Worm (Caenorhabditis elegans): ENCODE data around the gene mans-3.
A peak's percentile ranks its signal among the peaks of the same experiment; 100 is the strongest.

The mans-3 gene

DNA sequence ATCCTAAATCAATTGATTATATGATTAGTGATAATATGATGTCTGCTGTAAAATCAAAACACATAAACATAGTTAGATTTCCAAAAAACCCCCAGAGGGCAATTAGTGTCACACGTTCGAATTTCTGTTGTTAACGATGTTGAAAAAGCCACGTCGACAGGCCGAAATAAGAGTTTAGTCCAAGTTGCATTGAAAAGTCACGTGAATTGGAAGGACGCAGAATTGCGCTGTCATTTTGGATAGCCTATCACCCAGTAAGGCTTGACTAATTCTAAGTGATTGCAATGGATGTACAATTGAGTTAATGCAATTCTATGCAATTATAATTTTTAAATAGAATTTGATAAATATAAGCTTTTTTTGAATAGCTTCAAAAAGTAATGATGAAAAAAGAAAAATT lies 29.6 kb upstream of the mans-3 start:
- TF ChIP-seq dmd-9 (GFP tag; IDR thresholded peaks at IDR 0.05) (no peak), aha-1 (tag) (peak; percentile 60), zfp-2 (tag; optimal IDR thresholded peaks at IDR 0.05) (no peak), hlh-11 (tag; optimal IDR thresholded peaks at IDR 0.05) (peak; percentile 9), nhr-28 (tag; optimal IDR thresholded peaks at IDR 0.05) (peak; percentile 5)

DNA sequence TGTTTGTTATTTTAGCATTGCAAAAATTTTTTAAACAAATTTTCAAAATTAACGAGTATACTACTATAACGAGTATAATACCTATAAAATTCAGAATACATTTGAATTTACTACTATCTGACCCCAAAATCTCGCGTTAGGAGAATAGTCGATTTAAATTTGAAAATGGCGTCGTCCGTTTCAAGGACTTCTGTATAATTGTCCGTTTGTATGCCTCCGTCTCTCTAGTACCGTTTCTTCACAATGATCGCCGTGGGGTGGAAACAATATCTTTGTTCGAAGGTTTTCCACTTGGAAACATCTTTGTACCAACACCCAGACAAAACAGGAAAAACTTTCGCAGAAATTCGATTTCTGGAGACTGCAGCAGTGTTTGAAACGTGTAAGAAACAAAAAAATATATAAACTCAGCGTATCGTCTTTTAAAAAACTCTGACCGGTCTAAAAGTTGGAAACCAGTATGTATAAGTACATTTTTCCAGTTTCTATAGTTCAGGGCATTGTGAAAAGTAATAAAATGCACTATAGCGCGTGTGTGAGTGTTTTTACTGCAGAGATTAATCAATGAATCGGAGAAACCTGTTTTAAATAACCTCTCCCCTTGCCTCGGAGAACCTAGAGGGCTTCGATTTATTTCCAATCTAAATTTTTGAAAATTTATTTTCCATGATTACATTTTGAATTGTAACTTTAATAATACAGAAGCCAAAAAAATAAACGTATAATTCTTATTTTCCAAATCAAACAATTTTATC lies 27.3 kb upstream of the mans-3 start:
- TF ChIP-seq F37D6.2 (tag; optimal IDR thresholded peaks at IDR 0.05) = no peak
- no peak for TF ChIP-seq ZK337.2 (GFP tag; IDR thresholded peaks at IDR 0.05)
- peak; percentile 69 for TF ChIP-seq aha-1 (tag)

DNA sequence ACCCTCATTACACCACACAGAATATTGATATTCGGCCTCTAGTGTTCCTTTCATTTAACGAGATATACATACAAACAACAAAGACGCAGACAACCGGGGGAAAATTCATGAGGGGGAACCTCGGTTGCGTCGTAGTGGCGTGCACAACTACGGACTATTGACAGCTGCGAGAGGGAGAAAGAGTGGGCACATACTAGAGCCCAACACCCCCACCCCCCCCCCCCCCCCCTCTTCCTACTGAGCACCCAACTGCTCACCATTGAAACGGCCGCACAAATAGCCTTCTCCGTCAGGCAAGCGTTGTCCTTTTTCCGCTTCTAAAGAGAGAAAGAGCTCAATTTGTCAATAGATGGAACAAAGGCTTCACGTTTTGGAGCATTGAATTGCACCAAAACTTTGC lies 25.0 kb upstream of the mans-3 start:
- TF ChIP-seq hlh-11 (tag; optimal IDR thresholded peaks at IDR 0.05) = peak; percentile 50
- no peak for TF ChIP-seq nhr-111 (GFP tag; optimal IDR thresholded peaks at IDR 0.05)
- TF ChIP-seq tra-1 (GFP tag; IDR thresholded peaks at IDR 0.05) = 0 out of 2 replicates have a peak, but pooled peaks have one; percentile 24
- TF ChIP-seq pqm-1 (tag; optimal IDR thresholded peaks at IDR 0.05) = no peak
- TF ChIP-seq pha-4 (GFP tag; IDR thresholded peaks at IDR 0.05) = peak; percentile 43; the same call in 1 of the 2 replicates
- TF ChIP-seq pha-4 (tag; optimal IDR thresholded peaks at IDR 0.05) = no peak
- peak; percentile 42; the same call in 1 of the 2 replicates for TF ChIP-seq ctbp-1 (GFP tag; IDR thresholded peaks at IDR 0.05)
- TF ChIP-seq mep-1 (tag; optimal IDR thresholded peaks at IDR 0.05) = peak; percentile 37
- TF ChIP-seq hmg-1.1 (GFP tag; IDR thresholded peaks at IDR 0.05) = peak; percentile 80
- TF ChIP-seq set-16 (GFP tag; IDR thresholded peaks at IDR 0.05) = peak; percentile 85; the same call in 1 of the 2 replicates
- TF ChIP-seq nhr-77 (tag; optimal IDR thresholded peaks at IDR 0.05) = no peak
- TF ChIP-seq daf-16 (GFP tag; optimal IDR thresholded peaks at IDR 0.05) = no peak
- no peak for TF ChIP-seq daf-16 (tag; optimal IDR thresholded peaks at IDR 0.05)
- TF ChIP-seq mdt-29 (GFP tag; IDR thresholded peaks at IDR 0.05) = no peak
- no peak for TF ChIP-seq dmd-9 (GFP tag; IDR thresholded peaks at IDR 0.05)
- peak in 1 of 2 experiments; percentile 42 for TF ChIP-seq unc-62 (GFP tag; optimal IDR thresholded peaks at IDR 0.05 in 1 of 2)
- no peak for TF ChIP-seq unc-62 (tag; optimal IDR thresholded peaks at IDR 0.05)
- TF ChIP-seq dve-1 (tag; optimal IDR thresholded peaks at IDR 0.05; ENCODE audit: insufficient read depth) = no peak
- TF ChIP-seq nhr-11 (tag; optimal IDR thresholded peaks at IDR 0.05) = no peak
- TF ChIP-seq hif-1 (tag; optimal IDR thresholded peaks at IDR 0.05) = peak in 1 of 2 experiments; percentile 17
- no peak for TF ChIP-seq jun-1 (tag; optimal IDR thresholded peaks at IDR 0.05)
- TF ChIP-seq hlh-30 (tag; optimal IDR thresholded peaks at IDR 0.05; ENCODE audit: insufficient read depth) = peak; percentile 11
- no peak for TF ChIP-seq lin-38 (GFP tag; IDR thresholded peaks at IDR 0.05)
- TF ChIP-seq Y48G9A.11 (GFP tag; IDR thresholded peaks at IDR 0.05) = no peak
- TF ChIP-seq zfp-2 (tag; optimal IDR thresholded peaks at IDR 0.05) = no peak

DNA sequence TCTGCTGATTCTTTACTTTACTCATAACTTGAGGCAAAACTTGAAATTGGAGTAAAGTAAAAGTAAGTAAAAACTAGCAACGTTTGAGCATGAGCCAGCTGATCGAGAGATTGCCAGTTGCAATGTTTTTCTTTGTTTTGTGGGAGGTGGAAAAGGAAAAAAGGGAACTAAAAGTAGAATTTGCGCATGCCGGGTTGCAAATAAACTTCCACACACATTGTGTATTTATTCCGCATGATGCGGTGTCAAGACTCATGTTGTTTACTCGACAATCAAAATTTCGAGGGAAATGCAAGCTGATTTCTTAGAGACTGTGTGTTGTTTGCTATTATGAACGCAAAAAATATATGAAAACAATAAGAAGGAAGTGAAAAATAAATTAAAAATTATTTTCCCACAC lies 22.8 kb upstream of the mans-3 start:
- TF ChIP-seq madf-5 (GFP tag; IDR thresholded peaks at IDR 0.05) = no peak
- TF ChIP-seq Y5F2A.4 (GFP tag; optimal IDR thresholded peaks at IDR 0.05) = no peak
- TF ChIP-seq dmd-9 (GFP tag; IDR thresholded peaks at IDR 0.05) = no peak
- no peak for TF ChIP-seq hlh-11 (tag; optimal IDR thresholded peaks at IDR 0.05)
- no peak for TF ChIP-seq tag-97 (GFP tag; IDR thresholded peaks at IDR 0.05)
- TF ChIP-seq Y105C5A.15 (GFP tag; IDR thresholded peaks at IDR 0.05) = no peak
- no peak for TF ChIP-seq egl-27 (tag; optimal IDR thresholded peaks at IDR 0.05)
- TF ChIP-seq lin-1 (GFP tag; IDR thresholded peaks at IDR 0.05) = no peak
- no peak for TF ChIP-seq fos-1 (tag; optimal IDR thresholded peaks at IDR 0.05)
- no peak for TF ChIP-seq lir-3 (tag; optimal IDR thresholded peaks at IDR 0.05)
- no peak for TF ChIP-seq duxl-1 (tag; optimal IDR thresholded peaks at IDR 0.05; ENCODE audit: poor library complexity)
- TF ChIP-seq unc-62 (GFP tag; optimal IDR thresholded peaks at IDR 0.05 in 1 of 2) = no peak
- TF ChIP-seq unc-62 (tag; optimal IDR thresholded peaks at IDR 0.05) = no peak
- TF ChIP-seq Y75B8A.6 (GFP tag; IDR thresholded peaks at IDR 0.05) = no peak
- no peak for TF ChIP-seq ceh-82 (tag; optimal IDR thresholded peaks at IDR 0.05)
- no peak for TF ChIP-seq nhr-111 (GFP tag; optimal IDR thresholded peaks at IDR 0.05)
- no peak for TF ChIP-seq dve-1 (tag; optimal IDR thresholded peaks at IDR 0.05; ENCODE audit: insufficient read depth)
- TF ChIP-seq ceh-20 (GFP tag; IDR thresholded peaks at IDR 0.05) = no peak

Measured in whole organism, L4 larva.